Fruit fly (Drosophila melanogaster): ENCODE results near the gene GstZ2.

DNA sequence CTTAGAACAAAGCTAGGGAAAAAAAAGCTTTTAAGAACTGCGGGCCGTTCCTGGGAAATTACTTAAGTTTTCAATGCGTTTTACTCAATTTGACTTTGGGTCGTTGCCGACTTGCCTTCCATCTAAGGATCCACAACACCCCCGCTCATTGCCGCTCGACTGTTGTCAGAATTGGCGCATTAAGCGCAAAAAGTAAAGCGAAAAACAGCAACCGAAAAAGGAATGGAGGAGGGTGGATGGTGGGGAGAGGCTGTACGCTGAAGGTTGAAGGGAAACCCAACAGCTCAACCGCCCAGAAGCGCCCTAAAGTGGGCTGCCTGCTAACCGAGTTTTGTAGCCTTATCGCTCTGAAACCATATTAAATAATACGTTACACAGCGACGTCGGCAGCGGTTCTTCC, 27.1 kb upstream of the GstZ2 start:
- TF ChIP-seq CG10565 (GFP tag; optimal IDR thresholded peaks at IDR 0.05) = no peak
- no peak for TF ChIP-seq CG9437 (GFP tag; optimal IDR thresholded peaks at IDR 0.05)
- no peak for TF ChIP-seq fd64A (GFP tag; optimal IDR thresholded peaks at IDR 0.05)
- no peak for TF ChIP-seq dimm (GFP tag; IDR thresholded peaks at IDR 0.05)
- no peak for TF ChIP-seq kah (GFP tag; optimal IDR thresholded peaks at IDR 0.05)
- no peak for TF ChIP-seq org-1 (GFP tag; optimal IDR thresholded peaks at IDR 0.05)
- TF ChIP-seq lab (GFP tag; optimal IDR thresholded peaks at IDR 0.05) = no peak
- no peak for TF ChIP-seq CG4854 (GFP tag; optimal IDR thresholded peaks at IDR 0.05)
